Worm (Caenorhabditis elegans): ENCODE measurements around the gene dmsr-3.

The dmsr-3 gene

DNA sequence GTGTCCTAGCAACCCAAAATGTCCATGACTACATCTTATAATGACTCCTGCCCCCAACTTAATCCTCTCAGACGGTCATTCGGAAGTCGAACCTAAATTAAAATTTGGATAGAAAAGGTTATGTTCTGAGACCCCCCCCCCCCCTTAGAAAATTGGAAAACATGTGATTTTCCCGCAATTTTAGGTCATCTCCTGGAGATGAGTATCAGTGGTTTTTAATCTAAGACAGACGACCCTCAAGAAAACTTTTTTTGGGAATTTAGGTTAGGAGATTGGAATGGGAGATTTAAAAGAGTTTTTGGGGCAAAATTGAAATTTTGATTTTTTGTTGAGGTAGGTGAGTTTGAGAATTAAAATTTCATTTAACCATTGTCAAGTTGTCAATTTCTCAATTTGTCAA lies 62.5 kb downstream of the dmsr-3 start:
- no peak for TF ChIP-seq W03F9.2 (tag; optimal IDR thresholded peaks at IDR 0.05)
- TF ChIP-seq him-1 (tag; optimal IDR thresholded peaks at IDR 0.05), result no peak
- no peak for TF ChIP-seq dao-5 (tag; optimal IDR thresholded peaks at IDR 0.05)

DNA sequence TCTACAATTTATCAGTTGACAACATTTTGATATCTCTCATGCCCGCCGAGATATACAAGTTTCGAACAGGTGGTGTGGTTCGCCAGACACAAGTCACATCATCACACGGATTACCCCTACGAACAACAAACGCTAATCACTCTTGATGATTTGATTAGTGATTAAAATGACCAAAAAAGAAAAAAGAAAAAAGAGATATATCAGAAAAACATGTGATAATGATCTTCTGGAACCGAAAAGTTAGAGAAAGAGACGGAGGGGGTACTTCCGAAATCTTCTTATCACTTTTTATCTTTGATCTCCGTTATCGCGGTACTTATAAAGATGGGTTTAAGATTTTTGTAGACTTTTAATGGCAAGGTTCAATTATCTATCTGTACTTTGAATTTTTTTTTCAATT lies 63.1 kb downstream of the dmsr-3 start:
- TF ChIP-seq dao-5 (tag; optimal IDR thresholded peaks at IDR 0.05) (no peak), W03F9.2 (tag; optimal IDR thresholded peaks at IDR 0.05) (no peak), him-1 (tag; optimal IDR thresholded peaks at IDR 0.05) (no peak)

DNA sequence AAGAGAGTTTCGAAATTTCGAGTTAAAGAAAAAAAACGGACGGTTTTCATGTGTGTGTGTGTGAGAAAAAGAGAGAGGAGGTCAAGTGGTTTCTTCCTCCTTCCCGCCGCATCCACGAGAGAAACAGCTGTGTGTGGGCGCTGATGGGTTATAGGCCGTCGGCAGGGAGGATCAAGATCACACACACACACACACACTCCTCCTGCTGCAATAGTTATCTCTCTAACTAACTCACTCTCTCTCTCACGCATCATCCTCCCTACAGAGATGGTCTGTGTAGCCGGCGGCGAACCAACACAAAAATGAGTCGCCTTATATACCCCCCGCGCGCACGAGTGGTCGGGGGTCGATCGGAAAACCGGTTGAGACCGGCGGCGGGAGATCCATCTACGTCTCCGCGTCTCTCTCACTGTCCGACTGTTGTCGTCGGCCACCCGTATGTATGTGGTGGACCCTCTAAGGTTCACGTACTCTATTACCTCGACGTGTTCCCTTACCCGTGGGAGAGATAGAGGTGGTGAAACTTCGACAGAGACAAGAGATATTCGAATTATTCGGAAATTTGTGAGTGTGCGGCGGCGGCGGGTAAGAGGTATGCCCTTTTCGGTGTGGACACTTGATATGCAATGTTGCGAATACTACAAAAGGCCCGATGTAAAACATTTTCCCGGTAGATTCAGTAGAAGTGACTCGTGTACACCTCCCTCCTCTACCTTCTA lies 64.4 kb downstream of the dmsr-3 start:
- no peak for TF ChIP-seq him-1 (tag; optimal IDR thresholded peaks at IDR 0.05)
